Fruit fly (Drosophila melanogaster) Kc167 (cell line): ENCODE data around the gene mtm.

ENCODE experiments used
- Myc ChIP-seq: fragments of >200 bp; optimal IDR thresholded peaks from 2 replicates; lab custom pipeline; 2017; ENCODE audit warnings: missing external identifiers
- Sin3A ChIP-seq: fragments of >200 bp; optimal IDR thresholded peaks from 2 replicates; lab custom pipeline; 2018; ENCODE audit warnings: missing external identifiers
- h ChIP-seq: fragments of >200 bp; optimal IDR thresholded peaks from 3 replicates; lab custom pipeline; 2018; ENCODE audit warnings: missing external identifiers
- insv ChIP-seq: fragments of >200 bp; optimal IDR thresholded peaks from 3 replicates; lab custom pipeline; 2018; ENCODE audit warnings: missing external identifiers
- psq ChIP-seq: fragments of >200 bp; optimal IDR thresholded peaks from 2 replicates; lab custom pipeline; 2017; ENCODE audit warnings: missing external identifiers
- ttk ChIP-seq: sonication (Bioruptor generic); optimal IDR thresholded peaks from 2 replicates; lab custom pipeline; 2017; ENCODE audit warnings: missing external identifiers

The mtm gene

DNA sequence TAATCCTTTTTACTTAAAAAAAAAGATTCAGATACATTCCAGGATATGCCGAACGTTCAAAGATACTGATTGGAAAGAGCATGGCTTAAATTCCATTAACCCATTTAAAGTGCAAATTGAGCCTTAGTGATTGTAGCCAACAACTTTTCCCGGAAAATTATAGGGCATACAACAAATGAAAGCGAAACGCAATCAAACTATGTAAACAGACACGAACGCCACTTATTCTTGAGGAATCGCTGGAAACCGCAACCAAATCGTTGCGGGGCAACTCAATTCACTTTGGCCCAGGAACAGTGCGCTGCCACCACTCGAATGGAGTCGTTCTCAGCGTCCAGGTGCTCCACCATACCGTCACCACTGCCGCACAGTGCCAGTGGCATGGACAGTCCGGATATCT lies 16.3 kb downstream of the mtm start, which contains the start of gene CG13996:
CG13996 (plus strand) TSS at position 301 of the 400 bp plus-strand sequence.
- TF ChIP-seq ttk (lab: Kevin White, UChicago) (no peak), psq (no peak), h (lab: Kevin White, UChicago) (no peak), insv (lab: Kevin White, UChicago) (no peak), Sin3A (lab: Kevin White, UChicago) (no peak), Myc (lab: Kevin White, UChicago) (no peak)

DNA sequence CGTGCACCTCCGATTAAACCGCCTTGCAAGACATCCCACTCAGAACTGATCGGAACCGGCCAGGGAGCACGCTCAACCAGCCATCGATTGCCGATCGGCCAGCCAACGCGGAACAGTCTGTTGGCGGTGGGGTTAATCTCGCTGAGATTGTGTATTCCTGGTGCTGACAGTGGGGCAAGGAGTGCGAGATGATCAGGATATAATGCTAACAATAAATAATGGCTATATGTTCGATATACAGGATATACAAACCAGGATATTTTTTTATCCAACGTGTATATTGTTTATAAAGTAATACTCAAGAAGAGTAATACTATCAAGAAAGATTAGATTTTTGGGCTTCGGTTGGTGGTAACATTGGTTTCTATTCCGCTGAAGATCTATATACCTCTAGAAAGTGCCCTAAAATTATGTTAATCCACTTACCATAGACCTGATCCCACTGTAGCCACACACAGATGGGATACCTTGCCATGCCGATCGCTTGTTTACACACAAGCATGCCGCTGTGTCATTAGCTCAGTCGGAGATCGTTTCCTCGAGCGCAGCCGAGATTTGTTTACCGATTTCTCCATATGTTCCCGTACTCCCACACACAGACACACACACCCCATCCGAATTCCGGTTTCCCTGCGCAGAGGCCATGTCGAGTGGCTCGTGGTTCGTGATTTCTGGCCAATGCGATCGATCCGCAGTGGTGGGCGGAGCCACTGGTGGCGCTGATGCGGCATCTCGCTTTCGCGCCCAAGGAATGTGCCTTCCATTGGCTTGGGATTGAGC lies 17.3 kb downstream of the mtm start, which contains the start of gene H2.0:
H2.0 (minus strand) TSS at position 51 of the 780 bp plus-strand sequence.
- TF ChIP-seq psq (no peak), ttk (lab: Kevin White, UChicago) (no peak), h (lab: Kevin White, UChicago) (no peak), Sin3A (lab: Kevin White, UChicago) (no peak), insv (lab: Kevin White, UChicago) (no peak), Myc (lab: Kevin White, UChicago) (no peak)

DNA sequence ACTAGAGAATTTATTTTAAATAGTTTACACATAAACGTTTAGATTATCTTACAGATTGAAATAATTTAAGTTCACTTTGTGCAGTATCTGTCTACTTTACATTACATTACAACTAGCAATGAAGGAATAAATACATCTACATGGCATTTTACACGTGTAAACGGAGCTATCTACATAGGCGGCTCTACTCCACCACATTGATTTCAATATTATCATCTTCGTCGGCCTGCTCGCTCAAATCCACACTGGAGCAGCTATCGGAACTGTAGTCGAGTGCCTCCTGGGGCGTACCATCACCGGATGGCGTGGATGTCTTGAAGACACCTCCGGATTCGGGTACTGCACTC lies 23.8 kb downstream of the mtm start:
- TF ChIP-seq Sin3A (lab: Kevin White, UChicago) (no peak), ttk (lab: Kevin White, UChicago) (no peak), h (lab: Kevin White, UChicago) (no peak)

DNA sequence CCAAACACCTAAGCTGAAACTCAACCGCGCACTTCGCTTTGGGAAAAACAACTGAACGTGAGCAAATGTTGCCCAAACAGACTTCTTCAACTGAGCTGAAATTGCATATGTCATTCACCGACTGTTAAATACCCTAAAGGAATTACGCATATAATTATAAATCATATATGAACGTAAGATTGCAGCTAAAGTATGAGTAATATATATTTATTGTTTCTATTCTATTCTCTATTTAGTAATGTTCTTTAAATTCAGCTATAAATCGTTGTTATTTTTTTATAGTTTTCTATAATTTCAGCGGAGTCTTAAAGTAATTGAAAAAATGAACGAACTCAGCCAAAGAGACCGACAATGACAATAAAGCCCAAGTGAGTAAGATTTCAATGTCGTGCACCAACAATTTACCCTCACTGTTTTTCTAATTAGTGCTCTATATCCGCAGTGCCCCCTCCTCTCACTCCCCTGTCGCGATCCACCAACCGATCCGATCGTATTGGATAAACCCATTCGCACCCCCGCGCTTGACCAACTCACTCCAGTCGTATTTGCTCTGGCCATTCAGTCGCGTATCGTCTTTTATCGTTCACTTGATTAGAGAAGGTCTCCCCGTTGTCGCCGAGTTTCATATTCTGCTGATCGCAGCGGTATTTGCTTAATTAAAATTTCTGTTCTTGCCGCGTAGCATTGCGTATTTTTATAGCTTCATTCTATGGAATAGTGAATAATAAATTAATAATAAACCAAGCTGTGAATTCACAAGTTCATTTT lies 24.3 kb downstream of the mtm start, which contains the start of gene CG9098:
CG9098 (minus strand) TSS at position 36 of the 768 bp plus-strand sequence.
- TF ChIP-seq insv (lab: Kevin White, UChicago) (no peak), ttk (lab: Kevin White, UChicago) (no peak), Sin3A (lab: Kevin White, UChicago) (no peak), Myc (lab: Kevin White, UChicago) (no peak), h (lab: Kevin White, UChicago) (no peak), psq (no peak)

DNA sequence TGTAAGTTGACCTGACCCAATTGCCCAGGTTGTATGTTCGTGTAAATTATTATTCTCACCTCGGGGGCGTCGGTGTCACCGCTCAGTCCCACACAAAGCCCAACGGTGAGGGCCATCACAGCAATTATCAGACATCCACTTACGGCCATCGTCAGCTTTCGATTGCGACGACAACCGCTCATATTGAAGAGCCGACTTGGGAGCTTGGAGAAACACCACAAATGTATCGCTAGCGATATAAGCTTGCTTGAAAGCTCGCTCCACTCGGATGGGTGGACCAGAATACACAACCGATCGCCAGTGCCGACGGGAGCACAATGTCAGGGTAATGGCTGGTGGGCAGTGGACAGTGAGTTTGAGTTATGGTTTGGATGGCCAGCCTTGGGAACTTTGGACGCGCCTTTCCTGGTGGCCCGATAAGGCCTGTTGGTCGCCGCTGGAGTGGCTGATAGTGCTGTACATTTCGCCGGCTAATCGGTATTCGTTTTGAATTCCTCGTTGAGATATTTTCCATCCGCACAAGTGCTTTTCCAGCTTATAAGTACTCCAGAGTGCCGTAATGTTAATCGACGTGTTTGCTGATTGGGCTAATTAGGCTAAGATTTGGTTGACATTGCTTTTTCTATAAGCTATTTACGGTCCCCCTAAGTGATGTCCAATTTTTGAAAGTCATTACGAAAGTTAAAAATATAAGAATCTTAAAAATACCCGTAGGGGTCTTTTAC lies 30.1 kb downstream of the mtm start, which contains the start of gene Gal:
Gal (minus strand) TSS at position 320 of the 725 bp plus-strand sequence.
- TF ChIP-seq Sin3A (lab: Kevin White, UChicago) = no peak

DNA sequence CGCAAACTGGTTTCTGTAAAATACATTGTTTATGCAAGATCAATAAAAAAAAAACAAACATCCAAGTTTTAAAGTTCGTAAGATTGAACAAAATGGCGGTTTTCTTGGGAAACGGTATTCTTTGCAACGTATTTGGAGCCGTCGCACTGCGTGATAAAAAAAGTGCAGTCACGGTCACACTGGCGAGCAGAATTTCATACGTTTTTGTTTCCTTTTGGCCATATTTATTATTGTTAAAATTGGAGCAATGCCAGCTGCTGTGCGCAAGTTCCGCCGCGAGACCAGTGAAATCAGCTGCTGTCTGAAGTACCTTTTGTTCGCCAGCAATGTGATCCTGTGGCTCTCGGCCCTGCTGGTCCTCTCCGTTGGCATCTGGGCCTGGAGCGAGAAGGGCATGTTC lies 36.8 kb downstream of the mtm start, which contains the start of gene Tsp26A:
Tsp26A (plus strand) TSS at position 164 of the 400 bp plus-strand sequence.
- no peak for TF ChIP-seq Sin3A (lab: Kevin White, UChicago)
- no peak for TF ChIP-seq Myc (lab: Kevin White, UChicago)
- TF ChIP-seq psq = no peak
- TF ChIP-seq ttk (lab: Kevin White, UChicago) = no peak
- no peak for TF ChIP-seq h (lab: Kevin White, UChicago)
- no peak for TF ChIP-seq insv (lab: Kevin White, UChicago)

DNA sequence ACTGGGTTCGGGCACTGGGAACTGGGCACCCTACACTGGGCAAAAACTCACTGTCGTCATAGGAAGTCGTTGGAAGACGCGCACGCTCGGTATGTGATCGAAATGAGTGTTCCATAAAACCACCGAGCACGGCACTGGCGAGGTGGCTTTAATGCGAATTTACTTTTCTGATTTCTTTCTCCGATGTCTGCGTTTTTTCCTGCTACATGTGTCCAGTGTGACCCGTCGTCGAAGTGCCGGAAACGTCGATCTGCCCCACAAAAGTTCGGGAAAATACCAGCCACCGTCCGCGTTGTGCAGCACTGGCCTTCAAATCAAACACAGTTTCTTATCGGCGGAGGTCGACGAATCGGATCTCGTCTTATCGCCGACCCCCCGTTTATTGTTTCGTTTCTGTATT lies 37.6 kb downstream of the mtm start, which contains the start of gene Kdm5:
Kdm5 (minus strand) TSS at position 255 of the 400 bp plus-strand sequence.
- no peak for TF ChIP-seq insv (lab: Kevin White, UChicago)
- no peak for TF ChIP-seq Sin3A (lab: Kevin White, UChicago)
- TF ChIP-seq Myc (lab: Kevin White, UChicago) = no peak

DNA sequence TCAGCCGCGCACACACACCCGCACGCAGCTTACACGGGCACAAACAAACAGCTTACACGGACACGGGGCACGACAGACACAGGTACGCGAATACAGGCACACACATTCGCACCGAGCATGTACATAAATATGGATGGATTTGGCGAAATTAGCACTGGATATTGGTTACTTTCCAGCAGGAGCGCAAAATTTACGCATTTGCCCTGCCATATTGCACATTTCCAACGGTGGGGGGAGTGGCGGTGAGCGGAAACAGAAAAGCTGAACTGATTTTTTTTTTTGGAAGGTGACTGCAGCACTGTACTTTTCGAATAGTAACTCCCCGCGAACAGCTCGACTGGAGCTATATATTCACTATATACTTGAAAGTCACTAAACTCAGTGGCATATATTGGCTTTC lies 38.4 kb downstream of the mtm start:
- TF ChIP-seq h (lab: Kevin White, UChicago) (no peak), psq (no peak), ttk (lab: Kevin White, UChicago) (no peak), Sin3A (lab: Kevin White, UChicago) (no peak), Myc (lab: Kevin White, UChicago) (no peak), insv (lab: Kevin White, UChicago) (no peak)

DNA sequence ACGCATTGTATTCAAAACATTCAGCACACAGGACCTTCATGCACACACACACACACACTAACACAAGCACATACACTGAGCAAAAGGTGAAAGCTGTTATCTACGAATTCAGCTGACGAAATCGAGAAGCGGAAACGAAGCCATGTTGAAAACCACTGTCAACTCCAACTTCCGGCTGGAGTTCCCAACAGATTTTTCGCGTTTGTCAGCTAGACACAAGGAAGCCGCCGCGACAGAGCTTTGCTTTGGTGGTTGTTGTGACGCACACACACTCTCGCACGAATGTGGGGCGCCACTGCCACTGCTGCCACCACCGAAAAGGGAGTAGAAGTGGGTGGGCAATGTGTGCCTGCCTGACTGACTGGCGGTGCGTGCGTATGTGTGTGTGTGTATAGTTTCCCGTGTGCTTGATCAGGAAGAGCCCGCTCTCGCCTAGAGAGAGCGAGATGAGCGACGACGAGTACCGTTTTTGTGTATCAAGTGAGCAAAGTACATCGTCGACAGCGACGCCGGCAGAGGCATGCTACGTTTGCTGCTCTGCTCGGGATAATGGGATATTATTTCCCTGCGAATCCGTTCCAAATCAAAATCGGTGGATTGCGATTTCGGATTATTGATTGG lies 39.1 kb downstream of the mtm start:
- TF ChIP-seq Sin3A (lab: Kevin White, UChicago) = no peak
- no peak for TF ChIP-seq ttk (lab: Kevin White, UChicago)
- no peak for TF ChIP-seq h (lab: Kevin White, UChicago)
- TF ChIP-seq psq = no peak
- no peak for TF ChIP-seq Myc (lab: Kevin White, UChicago)
- no peak for TF ChIP-seq insv (lab: Kevin White, UChicago)

DNA sequence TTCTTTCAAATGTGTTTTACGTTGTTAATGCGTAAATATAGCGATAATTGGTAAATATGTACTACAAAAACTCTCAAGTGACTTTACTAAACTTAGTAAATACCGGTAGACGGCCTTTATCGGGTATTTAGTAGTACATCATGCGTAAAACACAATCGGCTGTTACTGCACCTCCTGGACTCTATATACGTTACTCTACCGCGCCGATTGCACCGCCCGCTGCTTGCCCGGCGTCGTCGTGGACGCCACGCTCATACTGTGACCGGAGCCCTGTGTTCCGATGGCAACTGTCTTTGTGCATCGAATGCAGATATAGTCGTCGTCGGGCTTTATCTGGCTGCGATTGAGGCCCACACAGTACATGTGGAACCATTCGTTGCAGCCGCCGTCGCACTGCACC lies 46.4 kb downstream of the mtm start:
- TF ChIP-seq Myc (lab: Kevin White, UChicago) = no peak
- TF ChIP-seq insv (lab: Kevin White, UChicago) = no peak
- no peak for TF ChIP-seq h (lab: Kevin White, UChicago)
- TF ChIP-seq psq = no peak
- no peak for TF ChIP-seq ttk (lab: Kevin White, UChicago)
- no peak for TF ChIP-seq Sin3A (lab: Kevin White, UChicago)
